Worm (Caenorhabditis elegans): ENCODE data around the gene H43E16.1.

The H43E16.1 gene

DNA sequence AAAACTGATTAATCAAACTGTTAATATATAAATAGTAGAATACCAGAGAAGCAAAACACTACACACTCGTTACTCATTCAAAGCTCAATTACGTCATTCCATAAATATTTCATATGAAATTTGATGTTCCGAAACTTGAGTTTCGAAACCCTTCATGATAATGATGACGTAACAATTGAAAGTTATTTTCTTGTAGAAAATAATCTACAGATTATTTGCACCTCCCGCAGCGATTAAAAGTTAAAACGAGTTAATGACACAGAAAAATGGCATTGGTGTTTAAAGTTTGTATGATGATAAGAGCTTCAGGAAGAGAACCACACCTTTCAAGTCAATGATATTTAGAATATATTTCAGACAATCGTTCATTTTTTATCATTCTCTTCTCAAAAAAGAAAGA lies at the start of gene H43E16.1:
Gene H43E16.1, plus strand, starts transcription at position 375 of the 400 bp plus-strand sequence.
- no peak for TF ChIP-seq ceh-28 (tag; optimal IDR thresholded peaks at IDR 0.05)
- no peak for TF ChIP-seq lsy-2 (tag; optimal IDR thresholded peaks at IDR 0.05)
- no peak for TF ChIP-seq snpc-4 (tag; optimal IDR thresholded peaks at IDR 0.05)
- no peak for TF ChIP-seq dve-1 (tag; optimal IDR thresholded peaks at IDR 0.05; ENCODE audit: insufficient read depth)
- no peak for TF ChIP-seq gei-8 (GFP tag; optimal IDR thresholded peaks at IDR 0.05)
- TF ChIP-seq F37D6.2 (tag; optimal IDR thresholded peaks at IDR 0.05), result no peak
- no peak for TF ChIP-seq ceh-62 (tag; optimal IDR thresholded peaks at IDR 0.05)
- TF ChIP-seq nhr-28 (tag; optimal IDR thresholded peaks at IDR 0.05), result peak; percentile 63
- TF ChIP-seq dmd-8 (GFP tag; IDR thresholded peaks at IDR 0.05), result no peak
- TF ChIP-seq hif-1 (tag; optimal IDR thresholded peaks at IDR 0.05), result no peak
- TF ChIP-seq arid-1 (GFP tag; conservative IDR thresholded peaks at IDR 0.05), result no peak
- TF ChIP-seq pha-4 (GFP tag; IDR thresholded peaks at IDR 0.05), result no peak
- TF ChIP-seq pha-4 (tag; optimal IDR thresholded peaks at IDR 0.05), result no peak
- no peak for TF ChIP-seq nhr-76 (tag; optimal IDR thresholded peaks at IDR 0.05)
- no peak for TF ChIP-seq F44E2.7 (GFP tag; IDR thresholded peaks at IDR 0.05)
- TF ChIP-seq hlh-11 (tag; optimal IDR thresholded peaks at IDR 0.05), result peak; percentile 23
- TF ChIP-seq ceh-32 (tag; optimal IDR thresholded peaks at IDR 0.05; ENCODE audit: poor library complexity), result no peak
- peak; percentile 32 for TF ChIP-seq nhr-77 (tag; optimal IDR thresholded peaks at IDR 0.05)
- no peak for TF ChIP-seq ZK546.5 (tag; optimal IDR thresholded peaks at IDR 0.05)
- TF ChIP-seq Y48G9A.11 (GFP tag; IDR thresholded peaks at IDR 0.05), result no peak
- no peak for TF ChIP-seq lin-39 (tag; optimal IDR thresholded peaks at IDR 0.05)
- no peak for TF ChIP-seq lin-38 (GFP tag; IDR thresholded peaks at IDR 0.05)
- no peak for TF ChIP-seq Y105C5A.15 (GFP tag; IDR thresholded peaks at IDR 0.05)
- peak; percentile 80 for TF ChIP-seq pqm-1 (tag; optimal IDR thresholded peaks at IDR 0.05)
- no peak for TF ChIP-seq Y5F2A.4 (GFP tag; optimal IDR thresholded peaks at IDR 0.05)
- no peak for TF ChIP-seq hlh-30 (tag; optimal IDR thresholded peaks at IDR 0.05; ENCODE audit: insufficient read depth)
- no peak for TF ChIP-seq lin-13 (GFP tag; optimal IDR thresholded peaks at IDR 0.05)
- no peak for TF ChIP-seq nhr-10 (tag; optimal IDR thresholded peaks at IDR 0.05)
- no peak for TF ChIP-seq zip-11 (GFP tag; IDR thresholded peaks at IDR 0.05)
- TF ChIP-seq ama-1 (optimal IDR thresholded peaks at IDR 0.05), result no peak
- no peak for TF ChIP-seq spr-3 (GFP tag; optimal IDR thresholded peaks at IDR 0.05)
- TF ChIP-seq hmg-1.1 (GFP tag; IDR thresholded peaks at IDR 0.05), result no peak
- peak; percentile 76 for TF ChIP-seq php-3 (GFP tag; IDR thresholded peaks at IDR 0.05)
- TF ChIP-seq attf-4 (tag; optimal IDR thresholded peaks at IDR 0.05), result no peak
- TF ChIP-seq snpc-1.2 (GFP tag; IDR thresholded peaks at IDR 0.05), result no peak
- TF ChIP-seq lin-29 (GFP tag; IDR thresholded peaks at IDR 0.05), result no peak
- TF ChIP-seq R02D3.7 (tag; optimal IDR thresholded peaks at IDR 0.05), result no peak
- no peak for TF ChIP-seq lin-1 (GFP tag; IDR thresholded peaks at IDR 0.05)
- TF ChIP-seq unc-39 (tag; optimal IDR thresholded peaks at IDR 0.05), result no peak
- TF ChIP-seq dmd-6 (GFP tag; IDR thresholded peaks at IDR 0.05), result peak; percentile 79
- TF ChIP-seq aha-1 (tag), result peak; percentile 41
- TF ChIP-seq daf-12 (tag; optimal IDR thresholded peaks at IDR 0.05), result no peak
- no peak for TF ChIP-seq daf-16 (GFP tag; optimal IDR thresholded peaks at IDR 0.05)
- TF ChIP-seq daf-16 (tag; optimal IDR thresholded peaks at IDR 0.05), result peak; percentile 57
- no peak for TF ChIP-seq cey-2 (tag; optimal IDR thresholded peaks at IDR 0.05; ENCODE audit: borderline replicate concordance, insufficient read depth)
- TF ChIP-seq fos-1 (tag; optimal IDR thresholded peaks at IDR 0.05), result no peak
- TF ChIP-seq daf-19 (GFP tag; conservative IDR thresholded peaks at IDR 0.05), result no peak
- no peak for TF ChIP-seq skn-1 (tag; optimal IDR thresholded peaks at IDR 0.05)
- no peak for TF ChIP-seq ceh-20 (GFP tag; IDR thresholded peaks at IDR 0.05)
- TF ChIP-seq nhr-48 (tag; optimal IDR thresholded peaks at IDR 0.05), result no peak
- TF ChIP-seq ztf-11 (tag; optimal IDR thresholded peaks at IDR 0.05), result no peak
- no peak for TF ChIP-seq lin-15B (tag; optimal IDR thresholded peaks at IDR 0.05)
